Fruit fly (Drosophila melanogaster) whole organism, embryonic: Measurements from ENCODE around the gene CG6738.

Experiments used
- Antp ChIP-seq: fragments of 200-800 bp; sonication (Bioruptor generic); optimal IDR thresholded peaks from 3 replicates; lab custom pipeline; 2016; ENCODE audit warnings: missing biosample characterization, missing genetic modification characterization
- CG10462 ChIP-seq: fragments of 200-800 bp; sonication (Bioruptor generic); optimal IDR thresholded peaks from 2 replicates; lab custom pipeline; 2016; ENCODE audit warnings: missing biosample characterization, missing genetic modification characterization
- CG11504 ChIP-seq: fragments of 200-800 bp; sonication (Bioruptor generic); optimal IDR thresholded peaks from 3 replicates; lab custom pipeline; 2019; ENCODE audit warnings: missing biosample characterization, mild to moderate bottlenecking, missing genetic modification characterization, moderate library complexity
- CG12071 ChIP-seq: fragments of 200-800 bp; sonication (Bioruptor generic); optimal IDR thresholded peaks from 3 replicates; lab custom pipeline; 2018; ENCODE audit warnings: missing biosample characterization, mild to moderate bottlenecking, missing genetic modification characterization
- CG15479 ChIP-seq: fragments of 200-800 bp; sonication (Bioruptor generic); optimal IDR thresholded peaks from 3 replicates; lab custom pipeline; 2019; ENCODE audit warnings: missing biosample characterization, mild to moderate bottlenecking, missing genetic modification characterization, moderate library complexity
- CG17568 ChIP-seq: fragments of 200-800 bp; sonication (Bioruptor generic); optimal IDR thresholded peaks from 2 replicates; lab custom pipeline; 2018; ENCODE audit warnings: missing biosample characterization, mild to moderate bottlenecking, missing genetic modification characterization, moderate library complexity
- CG2712 ChIP-seq: fragments of 200-800 bp; optimal IDR thresholded peaks from 3 replicates; lab custom pipeline; 2019; ENCODE audit warnings: missing biosample characterization, mild to moderate bottlenecking, missing genetic modification characterization, moderate library complexity
- CG42726 ChIP-seq: fragments of 200-800 bp; sonication (Bioruptor generic); IDR thresholded peaks from 2 replicates; pipeline ENCODE4 v1.3.6; 2022; ENCODE audit warnings: missing biosample characterization, missing genetic modification characterization; ENCODE audit not compliant: partially characterized antibody
- CG4360 ChIP-seq: fragments of 200-800 bp; sonication (Bioruptor generic); IDR thresholded peaks from 2 replicates; pipeline ENCODE4 v1.3.6; 2022; ENCODE audit warnings: missing biosample characterization, missing genetic modification characterization
- CG6272 ChIP-seq: fragments of 200-800 bp; sonication (Bioruptor generic); IDR thresholded peaks from 2 replicates; pipeline ENCODE4 v1.3.6; 2022; ENCODE audit warnings: missing biosample characterization, missing genetic modification characterization
- CG6854 ChIP-seq: fragments of 200-800 bp; sonication (Bioruptor generic); optimal IDR thresholded peaks from 3 replicates; lab custom pipeline; 2017; ENCODE audit warnings: missing biosample characterization, mild to moderate bottlenecking, missing genetic modification characterization
- CG7987 ChIP-seq: fragments of 200-800 bp; sonication (Bioruptor generic); optimal IDR thresholded peaks from 2 replicates; lab custom pipeline; 2018; ENCODE audit warnings: missing biosample characterization, mild to moderate bottlenecking, missing genetic modification characterization, moderate library complexity
- CG9727 ChIP-seq: fragments of 200-800 bp; sonication (Bioruptor generic); optimal IDR thresholded peaks from 3 replicates; lab custom pipeline; 2017; ENCODE audit warnings: missing biosample characterization, mild to moderate bottlenecking, missing genetic modification characterization
- D19A ChIP-seq: fragments of 200-800 bp; optimal IDR thresholded peaks from 3 replicates; lab custom pipeline; 2019; ENCODE audit warnings: missing biosample characterization, mild to moderate bottlenecking, missing genetic modification characterization, moderate library complexity
- Deaf1 ChIP-seq: fragments of 200-800 bp; optimal IDR thresholded peaks from 3 replicates; lab custom pipeline; 2019; ENCODE audit warnings: missing biosample characterization, mild to moderate bottlenecking, missing genetic modification characterization, moderate library complexity
- Drgx ChIP-seq: fragments of 200-800 bp; sonication (Bioruptor generic); IDR thresholded peaks from 2 replicates; pipeline ENCODE4 v1.3.6; 2022; ENCODE audit warnings: missing biosample characterization, missing genetic modification characterization
- E2f1 ChIP-seq: fragments of 200-800 bp; sonication (Bioruptor generic); IDR thresholded peaks from 2 replicates; pipeline ENCODE4 v1.3.6; 2022; ENCODE audit warnings: missing biosample characterization, missing genetic modification characterization
- Eip74EF ChIP-seq, 2 experiments: fragments of 200-800 bp in 1 of 2; fragments of >200 bp in 1 of 2; sonication (Bioruptor generic) in 1 of 2; optimal IDR thresholded peaks; 2 replicates each; lab custom pipeline; 2017 to 2019; ENCODE audit warnings: missing biosample characterization in 2 of 2, missing genetic modification characterization in 2 of 2, mild to moderate bottlenecking in 1 of 2, moderate library complexity in 1 of 2
- H15 ChIP-seq: fragments of 200-800 bp; sonication (Bioruptor generic); IDR thresholded peaks from 3 replicates; pipeline ENCODE4 v1.3.6; 2022; ENCODE audit warnings: missing biosample characterization, missing genetic modification characterization
- HmgD ChIP-seq: fragments of 200-800 bp; sonication (Bioruptor generic); optimal IDR thresholded peaks from 3 replicates; lab custom pipeline; 2016; ENCODE audit warnings: missing biosample characterization, missing genetic modification characterization
- MTF-1 ChIP-seq: fragments of 200-800 bp; sonication (Bioruptor generic); optimal IDR thresholded peaks from 2 replicates; lab custom pipeline; 2018; ENCODE audit warnings: missing biosample characterization, mild to moderate bottlenecking, missing genetic modification characterization, borderline replicate concordance
- Med ChIP-seq: fragments of 200-800 bp; sonication (Bioruptor generic); peaks from one replicate; lab custom pipeline; 2016; ENCODE audit warnings: missing biosample characterization, missing genetic modification characterization, mild to moderate bottlenecking, inconsistent platforms, moderate library complexity
- Neu2 ChIP-seq: fragments of 200-800 bp; sonication (Bioruptor generic); optimal IDR thresholded peaks from 3 replicates; lab custom pipeline; 2016; ENCODE audit warnings: missing biosample characterization, missing genetic modification characterization, borderline replicate concordance
- Optix ChIP-seq: fragments of 200-800 bp; sonication (Bioruptor generic); IDR thresholded peaks from 3 replicates; pipeline ENCODE4 v1.3.6; 2022; ENCODE audit warnings: missing biosample characterization, missing genetic modification characterization
- Pdp1 ChIP-seq, 2 experiments: fragments of 200-800 bp; sonication (Bioruptor generic); optimal IDR thresholded peaks; 3 replicates each; lab custom pipeline; 2016; ENCODE audit warnings: missing biosample characterization in 2 of 2, missing genetic modification characterization in 2 of 2, mild to moderate bottlenecking in 1 of 2, moderate library complexity in 1 of 2
- gem ChIP-seq: fragments of 200-800 bp; sonication (Bioruptor generic); optimal IDR thresholded peaks from 2 replicates; lab custom pipeline; 2019; ENCODE audit warnings: missing biosample characterization, mild to moderate bottlenecking, missing genetic modification characterization, moderate library complexity
- hbn ChIP-seq: fragments of 200-800 bp; sonication (Bioruptor generic); IDR thresholded peaks from 2 replicates; pipeline ENCODE4 v1.3.6; 2022; ENCODE audit warnings: missing biosample characterization, missing genetic modification characterization; ENCODE audit not compliant: partially characterized antibody
- pan ChIP-seq, 4 experiments: fragments of >200 bp in 3 of 4; fragments of 200-800 bp in 1 of 4; sonication (Bioruptor generic) in 1 of 4; optimal IDR thresholded peaks in 3 of 4; IDR thresholded peaks in 1 of 4; 2 replicates each; pipeline versions ENCODE4 v1.3.6 to Lab custom; 2017 to 2022; ENCODE audit warnings: missing biosample characterization in 2 of 4, missing genetic modification characterization in 2 of 4, mixed read lengths in 1 of 4
- pfk ChIP-seq: fragments of 200-800 bp; sonication (Bioruptor generic); optimal IDR thresholded peaks from 2 replicates; lab custom pipeline; 2018; ENCODE audit warnings: missing biosample characterization, mild to moderate bottlenecking, missing genetic modification characterization, moderate library complexity
- prd ChIP-seq, 3 experiments: fragments of >200 bp in 2 of 3; fragments of 200-800 bp in 1 of 3; sonication (Bioruptor generic) in 1 of 3; optimal IDR thresholded peaks in 2 of 3; IDR thresholded peaks in 1 of 3; 2 replicates in 2 of 3; 3 replicates in 1 of 3; pipeline versions ENCODE4 v1.3.6 to Lab custom; 2017 to 2022; ENCODE audit warnings: missing biosample characterization in 1 of 3, missing genetic modification characterization in 1 of 3
- pum ChIP-seq: fragments of 200-800 bp; sonication (Bioruptor generic); optimal IDR thresholded peaks from 2 replicates; lab custom pipeline; 2016; ENCODE audit warnings: missing biosample characterization, missing genetic modification characterization
- row ChIP-seq: fragments of 200-800 bp; sonication (Bioruptor generic); IDR thresholded peaks from 3 replicates; pipeline ENCODE4 v1.3.6; 2022; ENCODE audit warnings: missing biosample characterization, missing genetic modification characterization
- sd ChIP-seq: fragments of 200-800 bp; sonication (Bioruptor generic); optimal IDR thresholded peaks from 3 replicates; lab custom pipeline; 2018; ENCODE audit warnings: missing biosample characterization, mild to moderate bottlenecking, missing genetic modification characterization, moderate library complexity
- sens ChIP-seq: fragments of 200-800 bp; sonication (Bioruptor generic); peaks from one replicate; lab custom pipeline; 2016; ENCODE audit warnings: missing biosample characterization, missing genetic modification characterization
- sug ChIP-seq: fragments of 200-800 bp; optimal IDR thresholded peaks from 2 replicates; lab custom pipeline; 2019; ENCODE audit warnings: missing biosample characterization, mild to moderate bottlenecking, missing genetic modification characterization, moderate library complexity
- tll ChIP-seq, 2 experiments: fragments of 200-800 bp in 1 of 2; fragments of >200 bp in 1 of 2; sonication (Bioruptor generic) in 1 of 2; optimal IDR thresholded peaks; 2 replicates each; lab custom pipeline; 2017 to 2019; ENCODE audit warnings: missing biosample characterization in 2 of 2, missing genetic modification characterization in 2 of 2, mild to moderate bottlenecking in 1 of 2, moderate library complexity in 1 of 2
- wek ChIP-seq: fragments of 200-800 bp; sonication (Bioruptor generic); optimal IDR thresholded peaks from 3 replicates; lab custom pipeline; 2018; ENCODE audit warnings: missing biosample characterization, mild to moderate bottlenecking, missing genetic modification characterization, moderate library complexity
- zen ChIP-seq: fragments of 200-800 bp; sonication (Bioruptor generic); optimal IDR thresholded peaks from 3 replicates; lab custom pipeline; 2018; ENCODE audit warnings: missing biosample characterization, mild to moderate bottlenecking, missing genetic modification characterization, moderate library complexity

Gene CG6738

dm6 chr3R:23143440-23143839 lies 44.1 kb downstream of the CG6738 start (continued):
- TF ChIP-seq HmgD (GFP tag; lab: Kevin White, UChicago) (no peak), Antp (no peak), Eip74EF (GFP tag; optimal IDR thresholded peaks at IDR 0.05; lab: Kevin White, UChicago) (no peak)

dm6 chr3R:23144654-23145053 lies 45.3 kb downstream of the CG6738 start:
- peak; percentile 5 for TF ChIP-seq gem
- peak; percentile 20 for TF ChIP-seq CG11504 (tag; lab: Kevin White, UChicago)
- TF ChIP-seq sens (GFP tag; lab: Kevin White, UChicago), result peak; percentile 66
- peak; percentile 52 for TF ChIP-seq D19A
- no peak for TF ChIP-seq CG9727 (GFP tag; lab: Kevin White, UChicago)
- TF ChIP-seq prd (optimal IDR thresholded peaks at IDR 0.05; lab: Kevin White, UChicago), result no peak
- TF ChIP-seq prd (GFP tag; IDR thresholded peaks at IDR 0.05; lab: Robert Waterston, UW), result peak; percentile 26; the same call in 1 of the 3 replicates
- peak; percentile 14; the same call in 1 of the 2 replicates for TF ChIP-seq E2f1
- no peak for TF ChIP-seq CG42726 (GFP tag; lab: Robert Waterston, UW)
- peak; percentile 51; the same call in 1 of the 3 replicates for TF ChIP-seq row
- TF ChIP-seq Med (GFP tag; lab: Kevin White, UChicago), result peak; percentile 64
- TF ChIP-seq Optix (GFP tag; lab: Robert Waterston, UW), result no peak
- no peak for TF ChIP-seq CG7987 (GFP tag; lab: Kevin White, UChicago)
- TF ChIP-seq Pdp1 (GFP tag; optimal IDR thresholded peaks at IDR 0.05; lab: Kevin White, UChicago), result peak in 1 of 2 experiments; percentile 29
- TF ChIP-seq Drgx (GFP tag; lab: Robert Waterston, UW), result 0 out of 2 replicates have a peak, but pooled peaks have one; percentile 23
- TF ChIP-seq sd (tag; lab: Kevin White, UChicago), result peak; percentile 2
- peak; percentile 29 for TF ChIP-seq CG2712 (tag; lab: Kevin White, UChicago)

- TF ChIP-seq tll (GFP tag; optimal IDR thresholded peaks at IDR 0.05; lab: Kevin White, UChicago) (peak in 1 of 2 experiments; percentile 0), CG12071 (GFP tag; lab: Kevin White, UChicago) (no peak), sug (tag; lab: Kevin White, UChicago) (no peak), zen (tag; lab: Kevin White, UChicago) (peak; percentile 33), CG6854 (GFP tag; lab: Kevin White, UChicago) (no peak), Neu2 (GFP tag; lab: Kevin White, UChicago) (peak; percentile 94)
- TF ChIP-seq, all 482 proteins: peak for 3
Measured at dm6 chr3R:23145681-23146080, 46.3 kb downstream of the CG6738 start.

dm6 chr3R:23147058-23147457 lies 47.7 kb downstream of the CG6738 start:
- TF ChIP-seq hbn (GFP tag; lab: Robert Waterston, UW) (no peak), MTF-1 (GFP tag; lab: Kevin White, UChicago) (no peak), wek (GFP tag; lab: Kevin White, UChicago) (no peak), Deaf1 (tag; lab: Kevin White, UChicago) (peak; percentile 28), CG17568 (no peak), pfk (GFP tag; lab: Kevin White, UChicago) (peak; percentile 57), CG4360 (GFP tag; lab: Robert Waterston, UW) (peak; percentile 94), CG10462 (GFP tag; lab: Kevin White, UChicago) (no peak), pum (GFP tag; lab: Kevin White, UChicago) (no peak), pan (optimal IDR thresholded peaks at IDR 0.05; lab: Kevin White, UChicago) (no peak), pan (GFP tag; optimal IDR thresholded peaks at IDR 0.05 in 1 of 2, IDR thresholded peaks at IDR 0.05 in 1 of 2) (no peak), CG6272 (GFP tag; lab: Robert Waterston, UW) (no peak), CG15479 (no peak), H15 (0 out of 3 replicates have a peak, but pooled peaks have one; percentile 10)
